Fruit fly (Drosophila melanogaster) whole organism, wandering third instar larva: ENCODE measurements around the gene Lcp65Ad.

Source experiments
- Abd-B ChIP-seq: fragments of >200 bp; optimal IDR thresholded peaks from 2 replicates; lab custom pipeline; 2017; ENCODE audit warnings: missing biosample characterization, missing genetic modification characterization
- CG32264 ChIP-seq: fragments of 200-800 bp; sonication (Bioruptor generic); optimal IDR thresholded peaks from 2 replicates; lab custom pipeline; 2016; ENCODE audit warnings: missing biosample characterization, missing genetic modification characterization
- CG9705 ChIP-seq: fragments of 200-800 bp; sonication (Bioruptor generic); optimal IDR thresholded peaks from 2 replicates; lab custom pipeline; 2018; ENCODE audit warnings: missing biosample characterization, mild to moderate bottlenecking, missing genetic modification characterization
- CrebA ChIP-seq: fragments of 200-800 bp; sonication (Bioruptor generic); optimal IDR thresholded peaks from 2 replicates; lab custom pipeline; 2016; ENCODE audit warnings: missing biosample characterization, mild to moderate bottlenecking, missing genetic modification characterization, borderline replicate concordance
- Dfd ChIP-seq: fragments of >200 bp; optimal IDR thresholded peaks from 2 replicates; lab custom pipeline; 2017; ENCODE audit warnings: missing biosample characterization, missing genetic modification characterization
- Dif ChIP-seq: fragments of 200-275, 200-300 bp; sonication (Bioruptor generic); optimal IDR thresholded peaks from 2 replicates; lab custom pipeline; 2018; ENCODE audit warnings: missing biosample characterization, missing genetic modification characterization; ENCODE audit not compliant: partially characterized antibody
- GATAd ChIP-seq: sonication (Bioruptor generic); optimal IDR thresholded peaks from 2 replicates; lab custom pipeline; 2016; ENCODE audit warnings: missing biosample characterization, missing genetic modification characterization
- HLH106 ChIP-seq: fragments of 200-800 bp; optimal IDR thresholded peaks from 3 replicates; lab custom pipeline; 2019; ENCODE audit warnings: missing biosample characterization, mild to moderate bottlenecking, missing genetic modification characterization, moderate library complexity
- Hnf4 ChIP-seq: fragments of 200-800 bp; sonication (Bioruptor generic); optimal IDR thresholded peaks from 2 replicates; lab custom pipeline; 2016; ENCODE audit warnings: missing biosample characterization, mild to moderate bottlenecking, missing genetic modification characterization
- Hr78 ChIP-seq: fragments of >200 bp; optimal IDR thresholded peaks from 2 replicates; lab custom pipeline; 2017; ENCODE audit warnings: missing biosample characterization, missing genetic modification characterization
- Hr83 ChIP-seq: fragments of 200-300 bp; sonication (Bioruptor generic); optimal IDR thresholded peaks from 2 replicates; lab custom pipeline; 2016; ENCODE audit warnings: missing biosample characterization, mild to moderate bottlenecking, missing genetic modification characterization, moderate library complexity; ENCODE audit not compliant: poor library complexity, severe bottlenecking
- Jra ChIP-seq: sonication (Bioruptor generic); optimal IDR thresholded peaks from 2 replicates; lab custom pipeline; 2016; ENCODE audit warnings: missing biosample characterization, missing genetic modification characterization
- Mio ChIP-seq: sonication (Bioruptor generic); optimal IDR thresholded peaks from 2 replicates; lab custom pipeline; 2016; ENCODE audit warnings: missing biosample characterization, missing genetic modification characterization
- Myc ChIP-seq: fragments of >200 bp; optimal IDR thresholded peaks from 2 replicates; lab custom pipeline; 2017
- N ChIP-seq: fragments of >200 bp; optimal IDR thresholded peaks from 2 replicates; lab custom pipeline; 2018; ENCODE audit warnings: missing biosample characterization, missing external identifiers, missing genetic modification characterization
- OdsH ChIP-seq: fragments of 200-800 bp; sonication (Bioruptor generic); optimal IDR thresholded peaks from 2 replicates; lab custom pipeline; 2016; ENCODE audit warnings: missing biosample characterization, mild to moderate bottlenecking, missing genetic modification characterization
- Rel ChIP-seq, 2 experiments: fragments of 200-800 bp; sonication (Bioruptor generic) in 1 of 2; optimal IDR thresholded peaks; 2 replicates in 1 of 2; 3 replicates in 1 of 2; lab custom pipeline; 2016 to 2019; ENCODE audit warnings: mild to moderate bottlenecking in 2 of 2, missing biosample characterization in 2 of 2, missing genetic modification characterization in 2 of 2, moderate library complexity in 1 of 2
- Sp1 ChIP-seq: fragments of 200-800 bp; sonication (Bioruptor generic); optimal IDR thresholded peaks from 3 replicates; lab custom pipeline; 2019; ENCODE audit warnings: missing biosample characterization, mild to moderate bottlenecking, missing genetic modification characterization, moderate library complexity
- Vsx2 ChIP-seq: fragments of 200-300, 225-300 bp; sonication (Bioruptor generic); optimal IDR thresholded peaks from 2 replicates; lab custom pipeline; 2018; ENCODE audit warnings: missing biosample characterization, missing genetic modification characterization; ENCODE audit not compliant: partially characterized antibody
- br ChIP-seq: fragments of 200-800 bp; sonication (Bioruptor generic); optimal IDR thresholded peaks from 2 replicates; lab custom pipeline; 2016; ENCODE audit warnings: missing biosample characterization, missing genetic modification characterization
- brk ChIP-seq: fragments of 200-800 bp; sonication (Bioruptor generic); optimal IDR thresholded peaks from 2 replicates; lab custom pipeline; 2016; ENCODE audit warnings: missing biosample characterization, mild to moderate bottlenecking, missing genetic modification characterization
- dl ChIP-seq, 2 experiments: fragments of 175-275, 200-275 bp in 1 of 2; fragments of 200-275 bp in 1 of 2; sonication (Bioruptor generic); optimal IDR thresholded peaks; lab custom pipeline; 2018; ENCODE audit warnings: mild to moderate bottlenecking in 2 of 2, missing biosample characterization in 2 of 2, missing genetic modification characterization in 2 of 2, moderate library complexity in 2 of 2; ENCODE audit not compliant: partially characterized antibody in 2 of 2, insufficient read depth in 1 of 2
- dmrt93B ChIP-seq: fragments of 200-800 bp; sonication (Bioruptor generic); optimal IDR thresholded peaks from 2 replicates; lab custom pipeline; 2018; ENCODE audit warnings: missing biosample characterization, mild to moderate bottlenecking, missing genetic modification characterization
- dsf ChIP-seq: sonication (Bioruptor generic); optimal IDR thresholded peaks from 2 replicates; lab custom pipeline; 2016; ENCODE audit warnings: missing biosample characterization, missing genetic modification characterization, borderline replicate concordance
- ey ChIP-seq: fragments of 200-800 bp; sonication (Bioruptor generic); optimal IDR thresholded peaks from 2 replicates; lab custom pipeline; 2016; ENCODE audit warnings: missing biosample characterization, missing genetic modification characterization
- foxo ChIP-seq, 2 experiments: fragments of 200-800 bp; sonication (Bioruptor generic); optimal IDR thresholded peaks; 2 replicates in 1 of 2; 3 replicates in 1 of 2; lab custom pipeline; 2016 to 2017; ENCODE audit warnings: missing biosample characterization in 2 of 2, missing genetic modification characterization in 2 of 2
- fru ChIP-seq: fragments of 200-800 bp; sonication (Bioruptor generic); optimal IDR thresholded peaks from 3 replicates; lab custom pipeline; 2016; ENCODE audit warnings: missing biosample characterization, mild to moderate bottlenecking, missing genetic modification characterization
- h ChIP-seq: fragments of 200-800 bp; sonication (Bioruptor generic); optimal IDR thresholded peaks from 3 replicates; lab custom pipeline; 2016; ENCODE audit warnings: missing biosample characterization, mild to moderate bottlenecking, missing genetic modification characterization
- jim ChIP-seq: fragments of 175-275, 200-325 bp; sonication (Bioruptor generic); optimal IDR thresholded peaks from 2 replicates; lab custom pipeline; 2016; ENCODE audit warnings: missing biosample characterization, mild to moderate bottlenecking, missing genetic modification characterization
- lola ChIP-seq: fragments of >200 bp; optimal IDR thresholded peaks from 2 replicates; lab custom pipeline; 2017; ENCODE audit warnings: missing biosample characterization, missing genetic modification characterization
- pan ChIP-seq: fragments of >200 bp; optimal IDR thresholded peaks from 2 replicates; lab custom pipeline; 2017
- psq ChIP-seq: fragments of 200-800 bp; sonication (Bioruptor generic); optimal IDR thresholded peaks from 3 replicates; lab custom pipeline; 2017; ENCODE audit warnings: missing biosample characterization, mild to moderate bottlenecking, missing genetic modification characterization, moderate library complexity
- rgr ChIP-seq: fragments of 200-800 bp; sonication (Bioruptor generic); optimal IDR thresholded peaks from 3 replicates; lab custom pipeline; 2016; ENCODE audit warnings: missing biosample characterization, mild to moderate bottlenecking, missing genetic modification characterization
- sage ChIP-seq: fragments of 200-800 bp; sonication (Bioruptor generic); optimal IDR thresholded peaks from 2 replicates; lab custom pipeline; 2016; ENCODE audit warnings: missing biosample characterization, mild to moderate bottlenecking, missing genetic modification characterization
- sv ChIP-seq: fragments of 200-800 bp; sonication (Bioruptor generic); optimal IDR thresholded peaks from 3 replicates; lab custom pipeline; 2016; ENCODE audit warnings: missing biosample characterization, missing genetic modification characterization
- tai ChIP-seq: sonication (Bioruptor generic); optimal IDR thresholded peaks from 2 replicates; lab custom pipeline; 2016; ENCODE audit warnings: missing biosample characterization, missing genetic modification characterization
- usp ChIP-seq: fragments of >200 bp; optimal IDR thresholded peaks from 2 replicates; lab custom pipeline; 2017; ENCODE audit warnings: missing biosample characterization, missing genetic modification characterization
- woc ChIP-seq: sonication (Bioruptor generic); optimal IDR thresholded peaks from 2 replicates; lab custom pipeline; 2016; ENCODE audit warnings: missing biosample characterization, mild to moderate bottlenecking, missing genetic modification characterization

Lcp65Ad gene

DNA sequence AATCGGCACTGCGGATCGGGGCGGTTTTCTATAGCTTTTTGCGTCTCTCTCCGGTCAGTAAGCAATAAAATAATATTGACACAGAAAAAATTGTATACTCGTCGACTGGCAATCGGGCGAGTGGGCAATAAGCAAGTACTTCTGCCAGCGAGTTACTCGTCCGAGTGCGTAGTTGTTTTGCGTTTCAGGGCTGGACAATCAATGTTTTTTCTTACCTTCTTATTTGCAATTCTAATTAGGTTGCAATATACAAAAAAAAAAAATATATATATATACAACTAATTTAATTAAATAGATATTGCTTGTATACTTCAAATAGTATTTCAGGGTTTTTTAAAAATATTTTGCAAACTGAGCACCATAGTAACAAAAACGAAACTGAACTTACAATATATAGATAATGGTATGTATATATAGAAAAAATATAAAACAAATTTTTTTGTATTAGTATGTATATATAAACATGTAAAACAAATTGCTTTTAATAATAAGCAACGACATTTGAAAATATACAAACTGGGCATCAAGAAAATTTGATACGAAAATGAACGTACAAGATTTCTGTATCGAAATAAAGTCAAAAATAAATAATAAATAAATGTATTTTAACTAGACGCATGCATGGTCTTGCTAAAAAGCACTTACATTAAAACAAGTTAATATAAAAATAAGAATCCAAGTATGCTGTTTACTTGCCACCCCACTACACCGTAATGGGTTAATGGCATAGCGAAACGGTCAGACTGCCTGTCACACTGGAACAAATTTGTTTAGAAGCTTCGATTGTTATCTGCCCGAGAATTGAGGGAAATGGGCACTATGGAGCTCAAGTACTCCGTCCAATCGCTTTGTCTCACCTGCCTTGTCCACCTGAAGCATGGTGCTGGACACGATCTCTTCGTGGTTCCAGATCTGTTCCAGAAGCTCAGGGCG, 46.1 kb downstream of the Lcp65Ad start, which contains the start of the genes D19A and CG7386:
Gene D19A (minus strand): TSS at position 129 of the 933 bp plus-strand sequence.
Gene CG7386 (plus strand): TSS at position 751 of the 933 bp plus-strand sequence.
- TF ChIP-seq lola (GFP tag; lab: Kevin White, UChicago) (no peak), N (GFP tag; lab: Kevin White, UChicago) (no peak), Hr83 (GFP tag; lab: Kevin White, UChicago) (peak; percentile 91), br (GFP tag; lab: Kevin White, UChicago) (peak; percentile 51), Vsx2 (GFP tag; lab: Kevin White, UChicago) (peak; percentile 96), GATAd (GFP tag; lab: Kevin White, UChicago) (no peak), Dif (GFP tag; lab: Kevin White, UChicago) (peak; percentile 91), HLH106 (tag; lab: Kevin White, UChicago) (peak; percentile 39), woc (GFP tag; lab: Kevin White, UChicago) (peak; percentile 79), Sp1 (peak; percentile 65), Abd-B (GFP tag; lab: Kevin White, UChicago) (no peak), CG32264 (GFP tag; lab: Kevin White, UChicago) (no peak), Jra (GFP tag; lab: Kevin White, UChicago) (no peak), Myc (lab: Kevin White, UChicago) (peak; percentile 30), sv (peak; percentile 65), psq (GFP tag; lab: Kevin White, UChicago) (peak; percentile 55), tai (GFP tag; lab: Kevin White, UChicago) (no peak), Rel (GFP tag; optimal IDR thresholded peaks at IDR 0.05; lab: Kevin White, UChicago) (no peak), Rel (tag; optimal IDR thresholded peaks at IDR 0.05; lab: Kevin White, UChicago) (peak; percentile 24), Hr78 (no peak), foxo (GFP tag; optimal IDR thresholded peaks at IDR 0.05; lab: Kevin White, UChicago) (peak in 1 of 2 experiments; percentile 70), CG9705 (peak; percentile 45), dmrt93B (GFP tag; lab: Kevin White, UChicago) (no peak), usp (GFP tag; lab: Kevin White, UChicago) (no peak), Dfd (no peak), brk (GFP tag; lab: Kevin White, UChicago) (no peak), dsf (GFP tag; lab: Kevin White, UChicago) (no peak), sage (no peak), h (GFP tag; lab: Kevin White, UChicago) (peak; percentile 58), pan (lab: Kevin White, UChicago) (no peak), rgr (GFP tag; lab: Kevin White, UChicago) (peak; percentile 59), dl (GFP tag; optimal IDR thresholded peaks at IDR 0.05; lab: Kevin White, UChicago; ENCODE audit: insufficient read depth in 1 of 2, partially characterized antibody in 2 of 2) (peak in 1 of 2 experiments; percentile 28), Mio (GFP tag; lab: Kevin White, UChicago) (no peak), fru (GFP tag; lab: Kevin White, UChicago) (peak; percentile 24), ey (GFP tag; lab: Kevin White, UChicago) (peak; percentile 47), OdsH (peak; percentile 28), jim (no peak), Hnf4 (peak; percentile 66), CrebA (GFP tag; lab: Kevin White, UChicago) (no peak)
